Fruit fly (Drosophila melanogaster): ENCODE data around the gene crq.

crq gene

dm6 chr2L:485825-486240 is 33.0 kb upstream of the crq start:
- TF ChIP-seq lz (GFP tag; optimal IDR thresholded peaks at IDR 0.05) (peak; percentile 76), CG8119 (GFP tag; IDR thresholded peaks at IDR 0.05) (peak; percentile 55; the same call in 2 of the 3 replicates), Sox102F (GFP tag; optimal IDR thresholded peaks at IDR 0.05) (peak; percentile 88), eg (GFP tag; IDR thresholded peaks at IDR 0.05) (peak; percentile 74), fkh (GFP tag; optimal IDR thresholded peaks at IDR 0.05) (peak; percentile 100), CG10631 (GFP tag; optimal IDR thresholded peaks at IDR 0.05) (peak; percentile 90), dsx (GFP tag; optimal IDR thresholded peaks at IDR 0.05; ENCODE audit: poor library complexity, severe bottlenecking) (peak; percentile 88), Hr4 (GFP tag; optimal IDR thresholded peaks at IDR 0.05) (peak; percentile 10), CG32006 (GFP tag; optimal IDR thresholded peaks at IDR 0.05) (peak; percentile 64), topi (GFP tag; optimal IDR thresholded peaks at IDR 0.05) (peak; percentile 75), CG6163 (GFP tag; IDR thresholded peaks at IDR 0.05) (peak; percentile 88), OdsH (GFP tag; optimal IDR thresholded peaks at IDR 0.05) (peak; percentile 60), CG11762 (GFP tag; optimal IDR thresholded peaks at IDR 0.05; ENCODE audit: insufficient read depth) (peak; percentile 43), Lpt (GFP tag; optimal IDR thresholded peaks at IDR 0.05) (peak; percentile 81), Sox15 (GFP tag; optimal IDR thresholded peaks at IDR 0.05) (peak; percentile 42), achi (GFP tag; optimal IDR thresholded peaks at IDR 0.05) (peak; percentile 79), salr (GFP tag; optimal IDR thresholded peaks at IDR 0.05) (peak; percentile 55 to 67), CG6792 (GFP tag; optimal IDR thresholded peaks at IDR 0.05) (peak; percentile 87), fd59A (GFP tag; optimal IDR thresholded peaks at IDR 0.05) (peak; percentile 56), svp (GFP tag) (peak; percentile 95), Eip93F (GFP tag; optimal IDR thresholded peaks at IDR 0.05) (no peak), CG3919 (GFP tag; optimal IDR thresholded peaks at IDR 0.05) (peak; percentile 80), Hr38 (GFP tag; optimal IDR thresholded peaks at IDR 0.05) (peak; percentile 69), CG10669 (GFP tag; optimal IDR thresholded peaks at IDR 0.05) (peak; percentile 80), ss (GFP tag; optimal IDR thresholded peaks at IDR 0.05) (peak; percentile 89 to 95), Eip75B (GFP tag; optimal IDR thresholded peaks at IDR 0.05) (peak; percentile 87), CG3032 (tag; optimal IDR thresholded peaks at IDR 0.05) (peak; percentile 51), Hr39 (GFP tag; optimal IDR thresholded peaks at IDR 0.05) (peak; percentile 72), cyc (GFP tag; optimal IDR thresholded peaks at IDR 0.05) (peak; percentile 72), spab (GFP tag; optimal IDR thresholded peaks at IDR 0.05) (peak; percentile 82), Gug (GFP tag; IDR thresholded peaks at IDR 0.05) (peak; percentile 39; the same call in 1 of the 2 replicates), CG6276 (GFP tag; optimal IDR thresholded peaks at IDR 0.05) (peak; percentile 60), CG16779 (tag; optimal IDR thresholded peaks at IDR 0.05) (peak; percentile 79), CG8632 (GFP tag; optimal IDR thresholded peaks at IDR 0.05) (peak; percentile 82), Met (GFP tag; optimal IDR thresholded peaks at IDR 0.05) (peak; percentile 87), acj6 (GFP tag; optimal IDR thresholded peaks at IDR 0.05) (peak; percentile 76), Eip78C (GFP tag) (peak; percentile 96), CG8319 (GFP tag; optimal IDR thresholded peaks at IDR 0.05) (peak; percentile 63), CG11902 (GFP tag; optimal IDR thresholded peaks at IDR 0.05) (peak; percentile 25), CG9139 (GFP tag; optimal IDR thresholded peaks at IDR 0.05) (peak; percentile 91), Ets21C (GFP tag; optimal IDR thresholded peaks at IDR 0.05) (peak; percentile 46), Sox14 (GFP tag; optimal IDR thresholded peaks at IDR 0.05) (peak; percentile 90), CG7368 (GFP tag; optimal IDR thresholded peaks at IDR 0.05) (peak; percentile 83), esn (GFP tag; optimal IDR thresholded peaks at IDR 0.05) (peak; percentile 88), CG31627 (GFP tag; optimal IDR thresholded peaks at IDR 0.05) (peak; percentile 58), Ets96B (tag; optimal IDR thresholded peaks at IDR 0.05) (peak; percentile 53), CG6854 (GFP tag; optimal IDR thresholded peaks at IDR 0.05) (peak; percentile 90), CG34406 (GFP tag; optimal IDR thresholded peaks at IDR 0.05) (peak; percentile 82), pdm3 (GFP tag; optimal IDR thresholded peaks at IDR 0.05) (peak; percentile 83), CG4318 (GFP tag; optimal IDR thresholded peaks at IDR 0.05) (peak; percentile 35), CG15336 (GFP tag; IDR thresholded peaks at IDR 0.05) (0 out of 2 replicates have a peak, but pooled peaks have one; percentile 20), net (GFP tag; optimal IDR thresholded peaks at IDR 0.05) (peak; percentile 88)

Data from whole organism, prepupa.